Worm (Caenorhabditis elegans) whole organism, L4/young adult: Measurements from ENCODE around the gene B0222.11.
A peak's percentile ranks its signal among the peaks of the same experiment; 100 is the strongest.

Experiments used
- W03F9.2 ChIP-seq: fragments of 150-350 bp; optimal IDR thresholded peaks from 2 replicates; lab custom pipeline; 2014; ENCODE audit warnings: missing biosample characterization, missing genetic modification characterization
- dao-5 ChIP-seq: sonication (generic microtip); optimal IDR thresholded peaks from 2 replicates; lab custom pipeline; 2016; ENCODE audit warnings: missing genotype, missing genetic modification characterization, moderate library complexity, missing compliant biosample characterization
- him-1 ChIP-seq: sonication (generic microtip); optimal IDR thresholded peaks from 2 replicates; lab custom pipeline; 2016; ENCODE audit warnings: missing genotype, missing genetic modification reagents, missing genetic modification characterization, missing compliant biosample characterization

DNA sequence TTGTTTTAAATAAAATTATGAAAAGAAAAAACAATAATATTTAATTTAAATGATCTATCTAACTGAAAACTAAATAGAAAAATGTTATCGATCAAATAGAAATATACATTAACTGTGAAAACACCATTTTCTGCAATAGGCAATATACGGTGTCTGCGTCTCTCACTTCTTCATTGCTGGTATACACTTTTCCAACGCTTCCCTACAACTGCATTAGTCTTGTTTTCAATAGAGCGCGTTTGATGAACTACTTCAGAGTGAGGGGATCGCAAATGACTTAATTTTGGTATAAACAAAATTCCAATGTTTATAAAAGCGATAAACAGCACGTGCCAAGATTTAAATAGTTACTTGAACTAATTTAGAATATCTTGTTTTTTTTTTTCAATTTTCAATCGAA lies 44.5 kb upstream of the B0222.11 start:
- no peak for TF ChIP-seq him-1 (tag; lab: Kevin White, UChicago)
- TF ChIP-seq W03F9.2 (tag; lab: Kevin White, UChicago) = peak; percentile 55
- no peak for TF ChIP-seq dao-5
